Worm (Caenorhabditis elegans) whole organism, L1 larva: ENCODE measurements around the gene R160.3.

Source experiments
- C04F5.9 ChIP-seq: sonication (generic microtip); optimal IDR thresholded peaks from 2 replicates; lab custom pipeline; 2016; ENCODE audit warnings: missing genetic modification characterization, missing compliant biosample characterization
- ces-1 ChIP-seq: fragments of 150-350 bp; optimal IDR thresholded peaks from 2 replicates; lab custom pipeline; 2014; ENCODE audit warnings: missing biosample characterization, missing genetic modification reagents, missing genetic modification characterization
- hpl-2 ChIP-seq: fragments of 150-350 bp; optimal IDR thresholded peaks from 2 replicates; lab custom pipeline; 2014; ENCODE audit warnings: missing biosample characterization, missing genetic modification reagents, missing genetic modification characterization
- lin-35 ChIP-seq, 2 experiments: fragments of 150-350 bp; optimal IDR thresholded peaks; 2 replicates each; lab custom pipeline; 2014; ENCODE audit warnings: missing biosample characterization in 2 of 2, missing genetic modification characterization in 2 of 2, missing genetic modification reagents in 2 of 2
- lsy-2 ChIP-seq, 2 experiments: fragments of 150-350 bp; optimal IDR thresholded peaks; 2 replicates each; lab custom pipeline; 2014; ENCODE audit warnings: missing biosample characterization in 2 of 2, missing genetic modification characterization in 2 of 2
- nhr-77 ChIP-seq: fragments of 150-350 bp; optimal IDR thresholded peaks from 2 replicates; lab custom pipeline; 2014; ENCODE audit warnings: missing biosample characterization, missing genetic modification characterization
- pax-3 ChIP-seq: fragments of 200-800 bp; sonication (Bioruptor generic); optimal IDR thresholded peaks from 2 replicates; lab custom pipeline; 2018; ENCODE audit warnings: mild to moderate bottlenecking, missing genetic modification characterization, moderate library complexity, missing compliant biosample characterization
- skn-1 ChIP-seq: fragments of 150-350 bp; optimal IDR thresholded peaks from 2 replicates; lab custom pipeline; 2014; ENCODE audit warnings: missing biosample characterization, missing genetic modification characterization
- sptf-1 ChIP-seq: fragments of 150-350 bp; optimal IDR thresholded peaks from 2 replicates; lab custom pipeline; 2014; ENCODE audit warnings: missing biosample characterization, missing genetic modification characterization

DNA sequence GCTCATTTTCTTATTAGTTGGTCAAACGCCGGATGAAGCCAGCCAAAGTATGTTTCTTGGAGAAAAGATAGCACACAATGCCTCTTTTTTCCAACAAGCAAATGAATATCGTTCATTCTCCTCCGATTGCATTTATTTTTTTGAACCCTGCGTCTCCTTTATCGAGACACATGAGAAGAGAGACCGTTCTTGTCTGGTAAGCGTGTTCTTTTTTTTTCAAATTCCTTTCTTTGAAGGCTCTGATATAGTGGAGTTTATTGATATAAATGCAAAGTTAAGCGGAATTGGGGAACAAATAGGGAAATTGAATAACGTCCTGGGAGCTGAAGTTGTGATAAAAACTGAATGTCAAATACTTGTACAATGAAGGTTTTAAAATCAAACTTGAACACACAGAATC is 3.6 kb downstream of the R160.3 start, which contains the start of gene F14H12.7:
- no peak for TF ChIP-seq lin-35 (GFP tag; optimal IDR thresholded peaks at IDR 0.05; lab: Kevin White, UChicago)
- no peak for TF ChIP-seq ces-1 (GFP tag; lab: Kevin White, UChicago)
- no peak for TF ChIP-seq skn-1 (tag; lab: Kevin White, UChicago)
- TF ChIP-seq C04F5.9 (tag; lab: Kevin White, UChicago), result no peak
- TF ChIP-seq lsy-2 (tag; optimal IDR thresholded peaks at IDR 0.05; lab: Kevin White, UChicago), result no peak
- TF ChIP-seq hpl-2 (GFP tag; lab: Kevin White, UChicago), result no peak
- TF ChIP-seq sptf-1 (tag; lab: Kevin White, UChicago), result no peak
- TF ChIP-seq pax-3 (tag; lab: Kevin White, UChicago), result no peak
- no peak for TF ChIP-seq nhr-77
